Fruit fly (Drosophila melanogaster): Measurements from ENCODE around the gene Septin4.
A peak's percentile ranks its signal among the peaks of the same experiment; 100 is the strongest.

Gene Septin4

DNA sequence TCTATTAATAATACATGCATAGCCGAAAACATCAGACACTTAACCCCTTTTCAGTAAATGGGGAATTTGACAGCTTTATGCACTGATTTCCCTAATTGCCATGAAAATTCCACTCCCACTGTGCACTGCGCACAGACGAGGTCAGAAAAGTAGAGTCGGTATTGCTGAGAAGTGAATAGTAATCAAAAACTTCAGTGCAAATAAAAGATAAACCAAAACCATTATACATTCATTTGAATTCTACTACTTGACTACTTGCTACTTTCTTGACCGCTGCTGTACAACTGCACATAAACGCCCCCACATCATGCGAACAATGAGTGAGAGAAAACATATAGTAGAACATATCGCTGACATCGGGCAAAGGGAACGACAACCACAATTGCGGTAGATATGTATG is 3.5 kb downstream of the Septin4 start (continued):
- TF ChIP-seq CG11085 (GFP tag; IDR thresholded peaks at IDR 0.05), result peak; percentile 45; the same call in 1 of the 2 replicates
- TF ChIP-seq Chrac-16 (GFP tag; optimal IDR thresholded peaks at IDR 0.05), result peak; percentile 86
- TF ChIP-seq CG9727 (GFP tag; optimal IDR thresholded peaks at IDR 0.05), result peak; percentile 75
- no peak for TF ChIP-seq pros (GFP tag; optimal IDR thresholded peaks at IDR 0.05)
- TF ChIP-seq eyg (GFP tag; optimal IDR thresholded peaks at IDR 0.05), result peak; percentile 69
- TF ChIP-seq CG10366 (GFP tag; IDR thresholded peaks at IDR 0.05), result peak; percentile 87
- TF ChIP-seq danr (GFP tag; IDR thresholded peaks at IDR 0.05), result peak; percentile 75
- TF ChIP-seq CG12769 (tag; optimal IDR thresholded peaks at IDR 0.05), result peak; percentile 85
- TF ChIP-seq Oaz (GFP tag; IDR thresholded peaks at IDR 0.05), result peak; percentile 70
- no peak for TF ChIP-seq CG13287 (GFP tag; IDR thresholded peaks at IDR 0.05; ENCODE audit: partially characterized antibody)
- peak; percentile 61; the same call in 1 of the 2 replicates for TF ChIP-seq E2f2 (GFP tag; IDR thresholded peaks at IDR 0.05)
- TF ChIP-seq bowl (GFP tag; IDR thresholded peaks at IDR 0.05), result peak; percentile 81
- peak; percentile 90 for TF ChIP-seq Oli (tag; optimal IDR thresholded peaks at IDR 0.05)
- peak; percentile 65 for TF ChIP-seq CG9215 (GFP tag; IDR thresholded peaks at IDR 0.05)
- peak; percentile 82 for TF ChIP-seq repo (GFP tag; optimal IDR thresholded peaks at IDR 0.05)
- TF ChIP-seq CG9817 (tag; optimal IDR thresholded peaks at IDR 0.05), result peak; percentile 71
- TF ChIP-seq CG10462 (GFP tag; optimal IDR thresholded peaks at IDR 0.05), result peak; percentile 74
- peak; percentile 46 for TF ChIP-seq CG18011 (GFP tag; optimal IDR thresholded peaks at IDR 0.05)
- TF ChIP-seq Dek (tag; optimal IDR thresholded peaks at IDR 0.05), result peak; percentile 67
- TF ChIP-seq CTCF (GFP tag; optimal IDR thresholded peaks at IDR 0.05), result peak; percentile 49
- TF ChIP-seq CG3847 (GFP tag; IDR thresholded peaks at IDR 0.05), result peak; percentile 61
- peak; percentile 66 for TF ChIP-seq TFAM (GFP tag; optimal IDR thresholded peaks at IDR 0.05)
- peak; percentile 12; the same call in 1 of the 2 replicates for TF ChIP-seq Doc2 (GFP tag; IDR thresholded peaks at IDR 0.05)
- peak; percentile 83; the same call in 2 of the 3 replicates for TF ChIP-seq CG34422 (GFP tag; IDR thresholded peaks at IDR 0.05)
- TF ChIP-seq Abd-B (GFP tag; optimal IDR thresholded peaks at IDR 0.05), result peak; percentile 76
- TF ChIP-seq grau (tag; optimal IDR thresholded peaks at IDR 0.05), result peak; percentile 79
- TF ChIP-seq CG6813 (GFP tag; optimal IDR thresholded peaks at IDR 0.05), result peak; percentile 72
- peak; percentile 65 for TF ChIP-seq Fer1 (GFP tag; optimal IDR thresholded peaks at IDR 0.05)
- TF ChIP-seq bbx (GFP tag; IDR thresholded peaks at IDR 0.05; ENCODE audit: partially characterized antibody), result no peak
- peak; percentile 82 for TF ChIP-seq CG15269 (tag; optimal IDR thresholded peaks at IDR 0.05)
- no peak for TF ChIP-seq Kr (GFP tag; optimal IDR thresholded peaks at IDR 0.05)
- peak; percentile 70 for TF ChIP-seq CG12236 (GFP tag; optimal IDR thresholded peaks at IDR 0.05)
- peak; percentile 86 for TF ChIP-seq Ssrp (tag; optimal IDR thresholded peaks at IDR 0.05)
- TF ChIP-seq CG8478 (optimal IDR thresholded peaks at IDR 0.05), result no peak
- TF ChIP-seq BtbVII (GFP tag; optimal IDR thresholded peaks at IDR 0.05), result peak; percentile 43
- TF ChIP-seq stc (GFP tag; IDR thresholded peaks at IDR 0.05), result peak; percentile 87
- peak; percentile 66 for TF ChIP-seq Lhr (GFP tag; optimal IDR thresholded peaks at IDR 0.05)
- peak; percentile 88 for TF ChIP-seq CG1529 (GFP tag; optimal IDR thresholded peaks at IDR 0.05)
- no peak for TF ChIP-seq nerfin-2 (GFP tag; IDR thresholded peaks at IDR 0.05; ENCODE audit: partially characterized antibody)
- peak; percentile 49; the same call in 1 of the 2 replicates for TF ChIP-seq CkIIα-i1 (GFP tag; IDR thresholded peaks at IDR 0.05)
- peak; percentile 31 for TF ChIP-seq p53 (GFP tag; optimal IDR thresholded peaks at IDR 0.05)
- TF ChIP-seq Nf-YA (GFP tag; IDR thresholded peaks at IDR 0.05), result peak; percentile 79
- peak; percentile 91 for TF ChIP-seq Xrp1 (GFP tag; IDR thresholded peaks at IDR 0.05)
- no peak for TF ChIP-seq inv (GFP tag; IDR thresholded peaks at IDR 0.05; ENCODE audit: partially characterized antibody)
- peak; percentile 80 for TF ChIP-seq CG13123 (GFP tag; optimal IDR thresholded peaks at IDR 0.05)
- TF ChIP-seq Stat92E (GFP tag; optimal IDR thresholded peaks at IDR 0.05), result peak in 1 of 3 experiments; percentile 45
- TF ChIP-seq Sox102F (GFP tag; optimal IDR thresholded peaks at IDR 0.05), result peak; percentile 93
- peak; percentile 67 for TF ChIP-seq CG12104 (GFP tag; optimal IDR thresholded peaks at IDR 0.05)
- peak; percentile 94 for TF ChIP-seq CG1603 (tag; optimal IDR thresholded peaks at IDR 0.05)
- TF ChIP-seq amos (GFP tag; IDR thresholded peaks at IDR 0.05; ENCODE audit: partially characterized antibody), result no peak
- peak; percentile 69 for TF ChIP-seq HmgZ (tag; optimal IDR thresholded peaks at IDR 0.05)

Measured in whole organism, embryonic.